Worm (Caenorhabditis elegans): ENCODE measurements around the gene E01G4.3.

DNA sequence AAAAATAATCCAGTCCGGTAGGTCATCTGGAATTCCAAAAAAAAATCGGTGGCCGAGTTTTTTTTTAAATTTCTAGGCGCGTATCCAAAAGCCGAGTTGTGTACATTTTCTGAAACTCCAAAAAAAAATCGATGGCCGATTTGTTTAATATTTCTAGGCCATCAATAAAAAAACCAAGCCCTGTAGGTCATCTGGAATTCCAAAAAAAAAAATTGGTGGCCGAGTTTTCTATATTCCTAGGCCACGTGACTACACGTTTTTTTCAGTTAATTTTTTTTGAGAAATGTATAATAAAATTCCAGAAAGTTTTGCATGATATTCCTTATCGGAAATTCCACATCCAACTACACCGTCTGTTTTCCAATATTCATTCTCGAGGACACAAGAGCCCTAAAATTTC, 48.2 kb upstream of the E01G4.3 start, which contains the start of gene sre-45:
- no peak for TF ChIP-seq ceh-91 (GFP tag; IDR thresholded peaks at IDR 0.05)
- no peak for TF ChIP-seq akir-1 (GFP tag; optimal IDR thresholded peaks at IDR 0.05)
- no peak for TF ChIP-seq ceh-27 (GFP tag; optimal IDR thresholded peaks at IDR 0.05)
- no peak for TF ChIP-seq ceh-58 (GFP tag; IDR thresholded peaks at IDR 0.05)
- no peak for TF ChIP-seq F22D6.2 (tag; optimal IDR thresholded peaks at IDR 0.05)
- no peak for TF ChIP-seq F33H1.4 (GFP tag; IDR thresholded peaks at IDR 0.05)
- no peak for TF ChIP-seq nhr-80 (tag; optimal IDR thresholded peaks at IDR 0.05)
